Fruit fly (Drosophila melanogaster): ENCODE results near the gene atk.

The atk gene

dm6 chr3L:20474197-20474788, 9.6 kb upstream of the atk start, which contains the start of gene isoQC (continued):
- TF ChIP-seq gcm (GFP tag; optimal IDR thresholded peaks at IDR 0.05): peak; percentile 80
- TF ChIP-seq CG6683 (GFP tag; optimal IDR thresholded peaks at IDR 0.05): no peak
- no peak for TF ChIP-seq slou (GFP tag; optimal IDR thresholded peaks at IDR 0.05)

DNA sequence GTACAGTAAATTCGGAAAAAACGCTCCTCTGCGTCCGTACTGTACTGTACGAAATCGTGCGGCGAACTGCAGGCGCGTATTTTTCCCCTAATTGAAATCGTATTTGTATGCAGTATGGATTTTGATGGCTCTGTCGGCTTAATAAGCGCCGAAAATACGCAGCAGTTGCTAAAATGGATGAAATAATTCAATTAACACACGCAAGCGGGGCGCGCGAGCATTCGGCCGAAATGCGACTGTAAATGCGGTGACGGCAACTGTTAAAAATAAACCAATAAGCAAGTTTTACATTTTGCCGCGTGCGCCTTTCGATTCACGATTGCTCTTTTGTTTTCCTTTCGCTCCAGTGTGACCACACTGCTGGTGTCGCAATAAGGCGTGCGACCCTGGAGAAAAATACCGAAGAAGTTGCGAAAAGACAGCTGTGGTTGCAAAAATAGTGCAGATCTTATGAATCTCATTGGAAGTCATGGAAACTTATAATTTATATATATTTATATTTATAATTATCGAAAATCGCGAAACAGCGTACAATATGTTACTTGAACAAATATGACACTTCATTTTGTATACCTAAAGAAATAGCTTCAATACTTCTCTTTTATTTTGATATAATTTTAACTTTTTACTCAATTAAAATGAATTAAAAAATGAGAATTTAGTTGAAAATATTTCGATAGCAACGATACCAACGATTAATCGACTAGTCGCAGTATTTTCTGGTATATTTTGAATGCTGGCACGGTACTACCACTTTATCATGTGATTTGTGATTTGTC, 8.5 kb upstream of the atk start, which contains the start of the genes CG32428 and CG5969:
Gene CG32428, minus strand, starts transcription at position 703 of the 779 bp plus-strand sequence.
Gene CG5969, plus strand, starts transcription at position 763 of the 779 bp plus-strand sequence.
- peak; percentile 46 for TF ChIP-seq CG1233 (GFP tag; optimal IDR thresholded peaks at IDR 0.05)
- peak; percentile 71 for TF ChIP-seq CG14014 (GFP tag; IDR thresholded peaks at IDR 0.05)
- peak; percentile 62 for TF ChIP-seq B-H1 (GFP tag; IDR thresholded peaks at IDR 0.05)
- TF ChIP-seq Oaz (GFP tag; IDR thresholded peaks at IDR 0.05): no peak
- no peak for TF ChIP-seq h (optimal IDR thresholded peaks at IDR 0.05)
- peak; percentile 26 for TF ChIP-seq CG34376 (GFP tag; optimal IDR thresholded peaks at IDR 0.05)
- TF ChIP-seq CG11695 (GFP tag; IDR thresholded peaks at IDR 0.05): no peak; the same call in 2 of the 3 replicates
- TF ChIP-seq toy (GFP tag; IDR thresholded peaks at IDR 0.05): no peak
- peak; percentile 0 to 79 for TF ChIP-seq Hr51 (GFP tag; optimal IDR thresholded peaks at IDR 0.05)
- TF ChIP-seq CG6654 (GFP tag; optimal IDR thresholded peaks at IDR 0.05): peak; percentile 4
- peak; percentile 84 for TF ChIP-seq CG11504 (tag; optimal IDR thresholded peaks at IDR 0.05)
- peak; percentile 56 for TF ChIP-seq bcd (GFP tag; optimal IDR thresholded peaks at IDR 0.05)
- TF ChIP-seq Xrp1 (GFP tag; IDR thresholded peaks at IDR 0.05): peak; percentile 44; the same call in 1 of the 2 replicates
- TF ChIP-seq lmd (GFP tag; IDR thresholded peaks at IDR 0.05): peak; percentile 64
- peak; percentile 74 for TF ChIP-seq nmo (GFP tag; optimal IDR thresholded peaks at IDR 0.05)
- TF ChIP-seq Dek (tag; optimal IDR thresholded peaks at IDR 0.05): peak; percentile 76
- peak; percentile 9; the same call in 1 of the 2 replicates for TF ChIP-seq GATAe (GFP tag; conservative IDR thresholded peaks at IDR 0.05)
- peak; percentile 68 for TF ChIP-seq Aef1 (GFP tag; IDR thresholded peaks at IDR 0.05)
- peak; percentile 63 for TF ChIP-seq CG3281 (GFP tag; optimal IDR thresholded peaks at IDR 0.05)
- peak; percentile 60; the same call in 1 of the 2 replicates for TF ChIP-seq E2f1 (GFP tag; IDR thresholded peaks at IDR 0.05)
- TF ChIP-seq CG12942 (GFP tag; optimal IDR thresholded peaks at IDR 0.05): peak; percentile 16
- peak; percentile 49 for TF ChIP-seq Taf1 (GFP tag; IDR thresholded peaks at IDR 0.05)
- peak; percentile 20 for TF ChIP-seq nerfin-1 (tag; optimal IDR thresholded peaks at IDR 0.05)
- no peak for TF ChIP-seq tin (GFP tag; optimal IDR thresholded peaks at IDR 0.05)
- peak; percentile 69 for TF ChIP-seq phol (tag; optimal IDR thresholded peaks at IDR 0.05)
- TF ChIP-seq otp (GFP tag; IDR thresholded peaks at IDR 0.05): no peak
- TF ChIP-seq Drgx (GFP tag; IDR thresholded peaks at IDR 0.05): peak; percentile 84
- TF ChIP-seq Ets65A (GFP tag): peak; percentile 79
- no peak for TF ChIP-seq pan (optimal IDR thresholded peaks at IDR 0.05)
- TF ChIP-seq pan (GFP tag; optimal IDR thresholded peaks at IDR 0.05 in 1 of 2, IDR thresholded peaks at IDR 0.05 in 1 of 2): peak in 1 of 2 experiments; percentile 77
- peak; percentile 67 for TF ChIP-seq dysf (GFP tag; IDR thresholded peaks at IDR 0.05)
- TF ChIP-seq hkb (optimal IDR thresholded peaks at IDR 0.05): no peak
- TF ChIP-seq hkb (GFP tag; IDR thresholded peaks at IDR 0.05): peak; percentile 71
- peak; percentile 59 for TF ChIP-seq stwl (tag; optimal IDR thresholded peaks at IDR 0.05)
- TF ChIP-seq btn (GFP tag; optimal IDR thresholded peaks at IDR 0.05): no peak
- TF ChIP-seq lbe (GFP tag; optimal IDR thresholded peaks at IDR 0.05): peak; percentile 54
- peak; percentile 22 for TF ChIP-seq sens (GFP tag)
- TF ChIP-seq Blimp-1 (GFP tag; optimal IDR thresholded peaks at IDR 0.05): peak; percentile 26
- TF ChIP-seq CG12104 (GFP tag; optimal IDR thresholded peaks at IDR 0.05): peak; percentile 55
- TF ChIP-seq dpn (GFP tag; optimal IDR thresholded peaks at IDR 0.05): peak; percentile 47 to 59
- peak; percentile 55 for TF ChIP-seq Jarid2 (GFP tag; optimal IDR thresholded peaks at IDR 0.05)
- peak; percentile 69 for TF ChIP-seq sd (tag; optimal IDR thresholded peaks at IDR 0.05)
- TF ChIP-seq bbx (GFP tag; IDR thresholded peaks at IDR 0.05; ENCODE audit: partially characterized antibody): no peak
- peak; percentile 33 for TF ChIP-seq CG7928 (GFP tag; optimal IDR thresholded peaks at IDR 0.05)
- TF ChIP-seq row (GFP tag; IDR thresholded peaks at IDR 0.05): peak; percentile 78
